Fruit fly (Drosophila melanogaster): ENCODE data around the gene TrissinR.
A peak's percentile ranks its signal among the peaks of the same experiment; 100 is the strongest.

TrissinR gene

dm6 chr2L:5801926-5802325, 21.9 kb upstream of the TrissinR start, which contains the start of the genes CG14005 and CG7239:
Gene CG14005, minus strand, starts transcription at chr2L:5801975.
Gene CG7239, plus strand, starts transcription at chr2L:5802220.
- TF ChIP-seq esn (GFP tag; optimal IDR thresholded peaks at IDR 0.05) (peak; percentile 8), fkh (GFP tag; optimal IDR thresholded peaks at IDR 0.05) (peak; percentile 37), Sox15 (GFP tag; optimal IDR thresholded peaks at IDR 0.05) (no peak), Sox14 (GFP tag; optimal IDR thresholded peaks at IDR 0.05) (no peak)

dm6 chr2L:5804077-5804476, 19.7 kb upstream of the TrissinR start:
- TF ChIP-seq svp (GFP tag) (peak; percentile 57), CG15336 (GFP tag; IDR thresholded peaks at IDR 0.05) (no peak), CG10631 (GFP tag; optimal IDR thresholded peaks at IDR 0.05) (no peak)

- TF ChIP-seq CG11294 (GFP tag; IDR thresholded peaks at IDR 0.05) = no peak
- TF ChIP-seq Met (GFP tag; optimal IDR thresholded peaks at IDR 0.05) = peak; percentile 17
- peak in 1 of 2 experiments; percentile 46 for TF ChIP-seq ss (GFP tag; optimal IDR thresholded peaks at IDR 0.05)
- TF ChIP-seq Hr38 (GFP tag; optimal IDR thresholded peaks at IDR 0.05) = no peak
- TF ChIP-seq achi (GFP tag; optimal IDR thresholded peaks at IDR 0.05) = no peak
- no peak for TF ChIP-seq CG11902 (GFP tag; optimal IDR thresholded peaks at IDR 0.05)
- TF ChIP-seq CG8319 (GFP tag; optimal IDR thresholded peaks at IDR 0.05) = no peak
- no peak for TF ChIP-seq spab (GFP tag; optimal IDR thresholded peaks at IDR 0.05)
- TF ChIP-seq CG9139 (GFP tag; optimal IDR thresholded peaks at IDR 0.05) = no peak
- TF ChIP-seq net (GFP tag; optimal IDR thresholded peaks at IDR 0.05) = no peak
- no peak for TF ChIP-seq CG6808 (GFP tag; optimal IDR thresholded peaks at IDR 0.05)
- TF ChIP-seq Sox102F (GFP tag; optimal IDR thresholded peaks at IDR 0.05) = no peak
- TF ChIP-seq Eip78C (GFP tag) = peak; percentile 46
- TF ChIP-seq CG7368 (GFP tag; optimal IDR thresholded peaks at IDR 0.05) = no peak
- TF ChIP-seq CG31627 (GFP tag; optimal IDR thresholded peaks at IDR 0.05) = no peak
- peak; percentile 29 for TF ChIP-seq CG3919 (GFP tag; optimal IDR thresholded peaks at IDR 0.05)
- peak; percentile 96 for TF ChIP-seq CG1621 (tag; optimal IDR thresholded peaks at IDR 0.05)
- no peak for TF ChIP-seq Hr39 (GFP tag; optimal IDR thresholded peaks at IDR 0.05)
- TF ChIP-seq fkh (GFP tag; optimal IDR thresholded peaks at IDR 0.05) = no peak
- TF ChIP-seq lz (GFP tag; optimal IDR thresholded peaks at IDR 0.05) = peak; percentile 6
- TF ChIP-seq CG8119 (GFP tag; IDR thresholded peaks at IDR 0.05) = peak; percentile 30; the same call in 1 of the 3 replicates
- TF ChIP-seq Ets21C (GFP tag; optimal IDR thresholded peaks at IDR 0.05) = no peak
- no peak for TF ChIP-seq OdsH (GFP tag; optimal IDR thresholded peaks at IDR 0.05)
- peak; percentile 97 for TF ChIP-seq svp (GFP tag)
- TF ChIP-seq eg (GFP tag; IDR thresholded peaks at IDR 0.05) = peak; percentile 61; the same call in 2 of the 3 replicates
- TF ChIP-seq CG6163 (GFP tag; IDR thresholded peaks at IDR 0.05) = 0 out of 3 replicates have a peak, but pooled peaks have one; percentile 25
- TF ChIP-seq CG8632 (GFP tag; optimal IDR thresholded peaks at IDR 0.05) = no peak
- no peak for TF ChIP-seq dsx (GFP tag; optimal IDR thresholded peaks at IDR 0.05; ENCODE audit: poor library complexity, severe bottlenecking)
- TF ChIP-seq CG4318 (GFP tag; optimal IDR thresholded peaks at IDR 0.05) = no peak
- TF ChIP-seq Lpt (GFP tag; optimal IDR thresholded peaks at IDR 0.05) = no peak
- TF ChIP-seq cyc (GFP tag; optimal IDR thresholded peaks at IDR 0.05) = no peak
- TF ChIP-seq CG6276 (GFP tag; optimal IDR thresholded peaks at IDR 0.05) = no peak
Observed at dm6 chr2L:5805091-5805817, 18.6 kb upstream of the TrissinR start, which contains the start of gene CG11034. Gene CG11034, plus strand, starts transcription at chr2L:5805395.

dm6 chr2L:5811274-5811673, 12.5 kb upstream of the TrissinR start, which contains the start of gene CG43307:
Gene CG43307, plus strand, starts transcription at chr2L:5811574.
- TF ChIP-seq dsx (GFP tag; optimal IDR thresholded peaks at IDR 0.05; ENCODE audit: poor library complexity, severe bottlenecking) = no peak
- TF ChIP-seq CG4318 (GFP tag; optimal IDR thresholded peaks at IDR 0.05) = no peak
- TF ChIP-seq Sox14 (GFP tag; optimal IDR thresholded peaks at IDR 0.05) = no peak
- TF ChIP-seq Eip75B (GFP tag; optimal IDR thresholded peaks at IDR 0.05) = no peak
- TF ChIP-seq fd85E (GFP tag; optimal IDR thresholded peaks at IDR 0.05) = no peak
- no peak for TF ChIP-seq cyc (GFP tag; optimal IDR thresholded peaks at IDR 0.05)
- TF ChIP-seq pdm3 (GFP tag; optimal IDR thresholded peaks at IDR 0.05) = no peak
- TF ChIP-seq topi (GFP tag; optimal IDR thresholded peaks at IDR 0.05) = no peak
- TF ChIP-seq acj6 (GFP tag; optimal IDR thresholded peaks at IDR 0.05) = no peak
- TF ChIP-seq CG6792 (GFP tag; optimal IDR thresholded peaks at IDR 0.05) = no peak
- TF ChIP-seq Ets21C (GFP tag; optimal IDR thresholded peaks at IDR 0.05) = no peak
- TF ChIP-seq CG34406 (GFP tag; optimal IDR thresholded peaks at IDR 0.05) = no peak
- TF ChIP-seq Gug (GFP tag; IDR thresholded peaks at IDR 0.05) = no peak
- TF ChIP-seq vri (GFP tag; optimal IDR thresholded peaks at IDR 0.05) = no peak
- TF ChIP-seq CG15336 (GFP tag; IDR thresholded peaks at IDR 0.05) = no peak
- TF ChIP-seq CG6276 (GFP tag; optimal IDR thresholded peaks at IDR 0.05) = no peak
